Worm (Caenorhabditis elegans): ENCODE results near the gene glb-12.

glb-12 gene

DNA sequence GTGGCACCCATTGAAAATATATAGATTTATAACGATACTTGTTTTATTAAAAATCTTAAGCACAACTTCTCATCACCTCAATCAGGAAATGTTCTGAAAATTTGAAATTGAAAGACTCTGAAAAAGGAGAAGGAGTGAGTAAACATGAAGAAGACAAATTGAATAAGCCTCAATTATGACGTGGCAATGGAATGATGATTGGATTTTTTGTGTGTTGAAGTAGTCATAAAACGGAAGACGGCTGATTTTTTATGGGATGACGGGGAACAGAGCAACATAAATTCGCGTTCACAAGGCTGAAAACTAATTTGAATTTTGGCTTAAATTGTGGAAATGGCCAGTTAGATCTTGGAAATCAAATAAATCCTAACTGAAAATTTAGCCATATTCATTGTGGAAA is at the start of gene glb-12:
Gene glb-12 (minus strand): TSS at position 101 of the 400 bp plus-strand sequence.
- TF ChIP-seq ama-1 (optimal IDR thresholded peaks at IDR 0.05): no peak
- TF ChIP-seq nhr-21 (tag; optimal IDR thresholded peaks at IDR 0.05): no peak
- no peak for TF ChIP-seq lsy-2 (tag; optimal IDR thresholded peaks at IDR 0.05)
- no peak for TF ChIP-seq peb-1 (tag; optimal IDR thresholded peaks at IDR 0.05)
- no peak for TF ChIP-seq ztf-1 (GFP tag; conservative IDR thresholded peaks at IDR 0.05)
- TF ChIP-seq unc-39 (tag; optimal IDR thresholded peaks at IDR 0.05): no peak
- TF ChIP-seq crh-2 (tag; optimal IDR thresholded peaks at IDR 0.05): no peak
- TF ChIP-seq sem-4 (tag; optimal IDR thresholded peaks at IDR 0.05): no peak
- TF ChIP-seq nhr-12 (tag; optimal IDR thresholded peaks at IDR 0.05): no peak
- no peak for TF ChIP-seq alr-1 (tag; optimal IDR thresholded peaks at IDR 0.05)
- no peak for TF ChIP-seq unc-55 (GFP tag; optimal IDR thresholded peaks at IDR 0.05)
- TF ChIP-seq elt-3 (tag; optimal IDR thresholded peaks at IDR 0.05): no peak
- no peak for TF ChIP-seq mab-5 (tag; optimal IDR thresholded peaks at IDR 0.05)
- TF ChIP-seq mdl-1 (tag; optimal IDR thresholded peaks at IDR 0.05): no peak
- no peak for TF ChIP-seq fos-1 (tag; optimal IDR thresholded peaks at IDR 0.05)
- no peak for TF ChIP-seq skn-1 (tag; optimal IDR thresholded peaks at IDR 0.05)
- no peak for TF ChIP-seq egl-27 (tag; optimal IDR thresholded peaks at IDR 0.05)
- no peak for TF ChIP-seq R02D3.7 (tag; optimal IDR thresholded peaks at IDR 0.05)
- no peak for TF ChIP-seq dmd-4 (tag; optimal IDR thresholded peaks at IDR 0.05)
- TF ChIP-seq gmeb-1 (tag; optimal IDR thresholded peaks at IDR 0.05): no peak

DNA sequence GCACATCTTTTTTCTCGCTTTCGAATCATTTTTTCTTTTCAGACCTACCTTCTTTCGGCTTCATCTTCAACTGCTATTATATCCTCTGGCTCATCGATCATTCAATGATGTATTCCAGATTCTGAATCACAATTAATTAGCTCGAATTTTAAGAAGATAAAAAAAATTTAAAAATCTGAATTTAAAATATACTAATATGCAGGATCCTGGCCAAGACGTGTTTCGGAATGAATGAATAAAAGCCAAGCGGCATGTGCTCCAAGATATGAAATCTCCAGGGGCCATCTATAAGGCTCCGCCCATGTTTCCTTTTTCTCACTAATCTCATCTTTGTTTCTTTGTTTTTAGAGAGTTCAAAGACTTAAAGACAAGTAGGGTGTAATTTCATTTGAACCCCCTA is 46.6 kb upstream of the glb-12 start, which contains the start of gene mpz-1:
Gene mpz-1 (minus strand): TSS at position 101 of the 400 bp plus-strand sequence.
- no peak for TF ChIP-seq zag-1 (tag; optimal IDR thresholded peaks at IDR 0.05)
- no peak for TF ChIP-seq fos-1 (tag; optimal IDR thresholded peaks at IDR 0.05)
- TF ChIP-seq ztf-1 (GFP tag; conservative IDR thresholded peaks at IDR 0.05): no peak

DNA sequence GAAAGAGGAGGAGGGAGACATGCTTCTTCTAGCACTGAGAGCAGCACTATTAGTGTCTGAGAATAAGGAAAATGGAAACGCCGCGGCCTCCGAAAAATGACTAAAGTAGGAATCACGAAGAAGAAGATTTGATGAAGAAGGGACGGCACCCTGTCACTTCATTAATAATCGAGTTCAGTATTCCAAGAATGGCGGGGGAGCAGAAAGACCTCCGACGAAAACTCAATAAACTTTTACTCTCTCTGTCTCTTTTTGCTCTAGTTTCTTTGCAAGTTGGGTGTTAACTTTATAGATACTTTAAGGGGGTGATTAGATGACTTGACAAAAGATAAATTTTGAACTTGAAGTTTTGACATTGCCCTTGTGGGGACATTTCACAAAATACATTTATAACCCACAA is 37.8 kb upstream of the glb-12 start:
- TF ChIP-seq unc-55 (GFP tag; optimal IDR thresholded peaks at IDR 0.05) (peak; percentile 11), C34F6.9 (tag; optimal IDR thresholded peaks at IDR 0.05) (peak; percentile 25), mdl-1 (tag; optimal IDR thresholded peaks at IDR 0.05) (no peak), sma-9 (GFP tag; optimal IDR thresholded peaks at IDR 0.05) (peak; percentile 28), sma-9 (tag; optimal IDR thresholded peaks at IDR 0.05) (no peak)

DNA sequence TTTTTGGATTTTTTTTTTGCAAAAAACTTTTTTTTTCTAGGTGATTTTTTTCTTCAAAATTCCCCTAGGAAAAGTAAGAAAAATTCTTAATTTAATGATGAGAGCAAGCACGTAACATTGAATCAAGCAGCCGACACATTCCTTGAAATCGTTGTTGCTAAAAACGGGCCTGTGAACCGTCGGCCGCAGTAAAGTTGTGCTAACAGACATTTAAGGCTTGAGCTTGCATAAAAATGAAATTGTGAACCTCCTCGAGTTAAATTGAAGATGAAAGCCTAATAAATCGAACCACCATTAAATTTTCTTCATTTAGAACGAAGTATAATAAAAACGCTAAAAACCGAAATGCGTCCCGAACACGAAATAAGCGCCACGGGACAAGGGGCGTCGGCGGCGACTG is 36.5 kb upstream of the glb-12 start:
- TF ChIP-seq mbf-1 (tag; optimal IDR thresholded peaks at IDR 0.05): no peak
- TF ChIP-seq lsy-2 (tag; optimal IDR thresholded peaks at IDR 0.05): no peak
- TF ChIP-seq ztf-11 (tag; optimal IDR thresholded peaks at IDR 0.05): no peak
- TF ChIP-seq snpc-4 (tag; optimal IDR thresholded peaks at IDR 0.05): no peak
- no peak for TF ChIP-seq dmd-4 (tag; optimal IDR thresholded peaks at IDR 0.05)
- no peak for TF ChIP-seq sma-3 (GFP tag; optimal IDR thresholded peaks at IDR 0.05)
- TF ChIP-seq alr-1 (tag; optimal IDR thresholded peaks at IDR 0.05): no peak
- TF ChIP-seq lin-11 (tag; optimal IDR thresholded peaks at IDR 0.05): no peak
- TF ChIP-seq mdl-1 (tag; optimal IDR thresholded peaks at IDR 0.05): no peak
- no peak for TF ChIP-seq lin-39 (tag; optimal IDR thresholded peaks at IDR 0.05)

DNA sequence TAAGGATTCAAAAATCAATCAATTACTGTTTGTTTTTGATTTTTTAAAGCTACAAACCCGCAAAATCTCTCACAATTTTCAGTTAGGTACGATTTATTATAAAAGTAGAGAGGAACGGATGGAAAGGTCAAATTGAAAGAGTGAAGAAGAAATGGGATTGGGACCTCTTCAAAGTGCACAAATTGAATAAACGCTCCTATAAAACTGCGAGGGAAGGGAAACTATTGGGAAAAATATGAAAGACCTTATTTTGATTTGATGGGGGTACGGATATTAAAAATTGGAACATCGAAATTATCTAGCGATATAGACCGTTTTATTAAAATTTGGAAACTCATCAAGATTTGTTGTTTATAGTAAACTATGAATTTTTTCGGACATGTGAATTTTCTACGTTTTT is 35.3 kb upstream of the glb-12 start:
- TF ChIP-seq nhr-23 (tag; optimal IDR thresholded peaks at IDR 0.05) (no peak), mdl-1 (tag; optimal IDR thresholded peaks at IDR 0.05) (no peak), ama-1 (optimal IDR thresholded peaks at IDR 0.05) (no peak), lin-11 (tag; optimal IDR thresholded peaks at IDR 0.05) (no peak), crh-2 (tag; optimal IDR thresholded peaks at IDR 0.05) (no peak), sma-9 (GFP tag; optimal IDR thresholded peaks at IDR 0.05) (no peak), sma-9 (tag; optimal IDR thresholded peaks at IDR 0.05) (no peak), ceh-82 (tag; optimal IDR thresholded peaks at IDR 0.05) (no peak), lin-39 (tag; optimal IDR thresholded peaks at IDR 0.05) (no peak), nhr-237 (tag; optimal IDR thresholded peaks at IDR 0.05) (no peak), elt-1 (tag; optimal IDR thresholded peaks at IDR 0.05) (no peak), C34F6.9 (tag; optimal IDR thresholded peaks at IDR 0.05) (no peak), zag-1 (tag; optimal IDR thresholded peaks at IDR 0.05) (no peak), egl-27 (tag; optimal IDR thresholded peaks at IDR 0.05) (no peak), unc-39 (tag; optimal IDR thresholded peaks at IDR 0.05) (no peak), mab-5 (tag; optimal IDR thresholded peaks at IDR 0.05) (no peak)

DNA sequence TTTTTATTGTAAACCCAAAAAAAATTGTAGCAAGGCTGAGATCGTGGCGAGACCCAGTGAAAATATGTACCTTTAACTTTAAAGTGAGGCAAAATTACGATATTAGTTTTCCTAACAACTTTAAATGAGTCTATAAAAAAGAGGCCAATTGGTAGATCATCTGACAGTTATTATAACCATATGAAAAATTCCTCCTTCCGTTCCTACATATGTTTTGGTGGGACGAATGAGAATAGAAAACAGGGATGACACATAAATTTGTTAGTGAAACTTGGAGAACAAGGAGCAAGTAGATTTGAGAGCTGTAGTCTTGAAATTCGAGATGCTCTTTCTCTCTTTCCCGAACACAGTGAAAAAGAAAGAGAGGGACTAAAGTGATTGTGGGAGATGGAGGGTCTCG is 33.8 kb upstream of the glb-12 start:
- TF ChIP-seq C34F6.9 (tag; optimal IDR thresholded peaks at IDR 0.05) (no peak), aly-2 (tag; optimal IDR thresholded peaks at IDR 0.05) (no peak), crh-2 (tag; optimal IDR thresholded peaks at IDR 0.05) (no peak), blmp-1 (tag; optimal IDR thresholded peaks at IDR 0.05; ENCODE audit: insufficient read depth) (no peak), mdl-1 (tag; optimal IDR thresholded peaks at IDR 0.05) (no peak), sem-4 (tag; optimal IDR thresholded peaks at IDR 0.05) (no peak), ZK546.5 (tag; optimal IDR thresholded peaks at IDR 0.05) (no peak), peb-1 (tag; optimal IDR thresholded peaks at IDR 0.05) (no peak), nhr-21 (tag; optimal IDR thresholded peaks at IDR 0.05) (no peak), ama-1 (optimal IDR thresholded peaks at IDR 0.05) (no peak), R02D3.7 (tag; optimal IDR thresholded peaks at IDR 0.05) (no peak), lin-13 (GFP tag; optimal IDR thresholded peaks at IDR 0.05) (no peak), fos-1 (tag; optimal IDR thresholded peaks at IDR 0.05) (no peak), nhr-23 (tag; optimal IDR thresholded peaks at IDR 0.05) (no peak), unc-39 (tag; optimal IDR thresholded peaks at IDR 0.05) (no peak), nhr-11 (tag; optimal IDR thresholded peaks at IDR 0.05) (no peak), skn-1 (tag; optimal IDR thresholded peaks at IDR 0.05) (no peak), nhr-25 (tag; optimal IDR thresholded peaks at IDR 0.05) (no peak), zag-1 (tag; optimal IDR thresholded peaks at IDR 0.05) (no peak)
